Fruit fly (Drosophila melanogaster) whole organism, embryonic: ENCODE data around the gene alpha-Est9.

Source experiments
- Atf6 ChIP-seq: fragments of 200-800 bp; sonication (Bioruptor generic); IDR thresholded peaks from 2 replicates; pipeline ENCODE4 v1.3.6; 2022; ENCODE audit warnings: missing biosample characterization, missing genetic modification characterization
- B-H2 ChIP-seq: fragments of 200-800 bp; sonication (Bioruptor generic); optimal IDR thresholded peaks from 2 replicates; lab custom pipeline; 2018; ENCODE audit warnings: missing biosample characterization, mild to moderate bottlenecking, missing genetic modification characterization
- CG13894 ChIP-seq: fragments of 200-800 bp; sonication (Bioruptor generic); optimal IDR thresholded peaks from 3 replicates; lab custom pipeline; 2018; ENCODE audit warnings: missing biosample characterization, mild to moderate bottlenecking, missing genetic modification characterization, moderate library complexity
- CG14441 ChIP-seq: fragments of 200-800 bp; sonication (Bioruptor generic); IDR thresholded peaks from 2 replicates; pipeline ENCODE4 v1.3.6; 2022; ENCODE audit warnings: missing biosample characterization, missing genetic modification characterization
- CG15696 ChIP-seq: fragments of 200-800 bp; sonication (Bioruptor generic); optimal IDR thresholded peaks from 2 replicates; lab custom pipeline; 2019; ENCODE audit warnings: missing biosample characterization, mild to moderate bottlenecking, missing genetic modification characterization, moderate library complexity
- CG16815 ChIP-seq: fragments of 200-800 bp; sonication (Bioruptor generic); optimal IDR thresholded peaks from 3 replicates; lab custom pipeline; 2017; ENCODE audit warnings: missing biosample characterization, mild to moderate bottlenecking, missing genetic modification characterization
- CG18262 ChIP-seq: fragments of 200-800 bp; optimal IDR thresholded peaks from 3 replicates; lab custom pipeline; 2019; ENCODE audit warnings: missing biosample characterization, mild to moderate bottlenecking, missing genetic modification characterization, moderate library complexity
- CG18599 ChIP-seq: fragments of 200-800 bp; sonication (Bioruptor generic); optimal IDR thresholded peaks from 3 replicates; lab custom pipeline; 2017; ENCODE audit warnings: missing biosample characterization, missing genetic modification characterization, mild to moderate bottlenecking, moderate library complexity, missing genetic modification reagents
- CG2202 ChIP-seq: fragments of 200-800 bp; sonication (Bioruptor generic); optimal IDR thresholded peaks from 2 replicates; lab custom pipeline; 2018; ENCODE audit warnings: missing biosample characterization, mild to moderate bottlenecking, missing genetic modification characterization
- CG2678 ChIP-seq: fragments of 200-800 bp; sonication (Bioruptor generic); optimal IDR thresholded peaks from 3 replicates; lab custom pipeline; 2019; ENCODE audit warnings: missing biosample characterization, mild to moderate bottlenecking, missing genetic modification characterization, moderate library complexity
- CG32532 ChIP-seq: fragments of 200-800 bp; sonication (Bioruptor generic); IDR thresholded peaks from 2 replicates; pipeline ENCODE4 v1.3.6; 2022; ENCODE audit warnings: missing biosample characterization, missing genetic modification characterization
- CG32772 ChIP-seq: fragments of 200-800 bp; sonication (Bioruptor generic); IDR thresholded peaks from 2 replicates; pipeline ENCODE4 v1.3.6; 2022; ENCODE audit warnings: missing biosample characterization, missing genetic modification characterization
- CG3281 ChIP-seq: fragments of 200-800 bp; sonication (Bioruptor generic); optimal IDR thresholded peaks from 3 replicates; lab custom pipeline; 2017; ENCODE audit warnings: missing biosample characterization, mild to moderate bottlenecking, missing genetic modification characterization
- CG33557 ChIP-seq: fragments of 200-800 bp; sonication (Bioruptor generic); optimal IDR thresholded peaks from 2 replicates; lab custom pipeline; 2019; ENCODE audit warnings: missing biosample characterization, mild to moderate bottlenecking, missing genetic modification characterization, moderate library complexity
- CG34376 ChIP-seq: fragments of 200-800 bp; sonication (Bioruptor generic); optimal IDR thresholded peaks from 2 replicates; lab custom pipeline; 2018; ENCODE audit warnings: missing biosample characterization, mild to moderate bottlenecking, missing genetic modification characterization
- CG4707 ChIP-seq: fragments of 200-800 bp; sonication (Bioruptor generic); optimal IDR thresholded peaks from 2 replicates; lab custom pipeline; 2018; ENCODE audit warnings: missing biosample characterization, mild to moderate bottlenecking, missing genetic modification characterization, moderate library complexity
- CG5245 ChIP-seq: fragments of 200-800 bp; sonication (Bioruptor generic); optimal IDR thresholded peaks from 3 replicates; lab custom pipeline; 2016; ENCODE audit warnings: missing biosample characterization, missing genetic modification characterization
- CG6654 ChIP-seq: fragments of 200-800 bp; sonication (Bioruptor generic); optimal IDR thresholded peaks from 2 replicates; lab custom pipeline; 2017; ENCODE audit warnings: missing biosample characterization, mild to moderate bottlenecking, missing genetic modification characterization
- CG7987 ChIP-seq: fragments of 200-800 bp; sonication (Bioruptor generic); optimal IDR thresholded peaks from 2 replicates; lab custom pipeline; 2018; ENCODE audit warnings: missing biosample characterization, mild to moderate bottlenecking, missing genetic modification characterization, moderate library complexity
- CG9727 ChIP-seq: fragments of 200-800 bp; sonication (Bioruptor generic); optimal IDR thresholded peaks from 3 replicates; lab custom pipeline; 2017; ENCODE audit warnings: missing biosample characterization, mild to moderate bottlenecking, missing genetic modification characterization
- H15 ChIP-seq: fragments of 200-800 bp; sonication (Bioruptor generic); IDR thresholded peaks from 3 replicates; pipeline ENCODE4 v1.3.6; 2022; ENCODE audit warnings: missing biosample characterization, missing genetic modification characterization
- HHEX ChIP-seq: fragments of 200-800 bp; sonication (Bioruptor generic); optimal IDR thresholded peaks from 3 replicates; lab custom pipeline; 2017; ENCODE audit warnings: missing biosample characterization, mild to moderate bottlenecking, missing genetic modification characterization, missing genetic modification reagents
- Hand ChIP-seq: fragments of 200-800 bp; sonication (Bioruptor generic); optimal IDR thresholded peaks from 2 replicates; lab custom pipeline; 2017; ENCODE audit warnings: mild to moderate bottlenecking, missing biosample characterization, missing genetic modification reagents, missing genetic modification characterization
- Hr3 ChIP-seq: fragments of 200-800 bp; sonication (Bioruptor generic); optimal IDR thresholded peaks from 3 replicates; lab custom pipeline; 2016; ENCODE audit warnings: missing biosample characterization, missing genetic modification characterization
- Mad ChIP-seq: fragments of 200-800 bp; sonication (Bioruptor generic); optimal IDR thresholded peaks from 2 replicates; lab custom pipeline; 2016; ENCODE audit warnings: missing biosample characterization, missing genetic modification characterization
- Med ChIP-seq: fragments of 200-800 bp; sonication (Bioruptor generic); peaks from one replicate; lab custom pipeline; 2016; ENCODE audit warnings: missing biosample characterization, missing genetic modification characterization, mild to moderate bottlenecking, inconsistent platforms, moderate library complexity
- NC2β ChIP-seq: fragments of 200-800 bp; sonication (Bioruptor generic); optimal IDR thresholded peaks from 2 replicates; lab custom pipeline; 2016; ENCODE audit warnings: missing biosample characterization, missing genetic modification characterization
- PHDP ChIP-seq: fragments of 200-800 bp; sonication (Bioruptor generic); optimal IDR thresholded peaks from 3 replicates; lab custom pipeline; 2018; ENCODE audit warnings: missing biosample characterization, mild to moderate bottlenecking, missing genetic modification characterization, moderate library complexity
- Scr ChIP-seq: fragments of 200-800 bp; sonication (Bioruptor generic); IDR thresholded peaks from 2 replicates; pipeline ENCODE4 v1.3.6; 2022; ENCODE audit warnings: missing biosample characterization, missing genetic modification characterization; ENCODE audit not compliant: partially characterized antibody
- Sry-δ ChIP-seq: fragments of 200-800 bp; sonication (Bioruptor generic); optimal IDR thresholded peaks from 2 replicates; lab custom pipeline; 2016; ENCODE audit warnings: missing biosample characterization, missing genetic modification characterization
- Taf1 ChIP-seq: fragments of 200-800 bp; sonication (Bioruptor generic); IDR thresholded peaks from 2 replicates; pipeline ENCODE4 v1.3.6; 2022; ENCODE audit warnings: missing biosample characterization, missing genetic modification characterization
- abd-A ChIP-seq: fragments of 200-800 bp; sonication (Bioruptor generic); optimal IDR thresholded peaks from 3 replicates; lab custom pipeline; 2019; ENCODE audit warnings: missing biosample characterization, mild to moderate bottlenecking, missing genetic modification characterization, moderate library complexity
- az2 ChIP-seq: fragments of 200-800 bp; sonication (Bioruptor generic); optimal IDR thresholded peaks from 3 replicates; lab custom pipeline; 2016; ENCODE audit warnings: missing biosample characterization, missing genetic modification characterization
- bcd ChIP-seq: fragments of 200-800 bp; sonication (Bioruptor generic); optimal IDR thresholded peaks from 2 replicates; lab custom pipeline; 2017; ENCODE audit warnings: missing biosample characterization, mild to moderate bottlenecking, missing genetic modification characterization
- cwo ChIP-seq: fragments of 200-800 bp; sonication (Bioruptor generic); optimal IDR thresholded peaks from 3 replicates; lab custom pipeline; 2017; ENCODE audit warnings: missing biosample characterization, missing genetic modification characterization, mild to moderate bottlenecking, moderate library complexity, missing genetic modification reagents
- exex ChIP-seq: fragments of 200-800 bp; sonication (Bioruptor generic); optimal IDR thresholded peaks from 4 replicates; lab custom pipeline; 2018; ENCODE audit warnings: missing biosample characterization, mild to moderate bottlenecking, missing genetic modification characterization, moderate library complexity
- gfzf ChIP-seq: fragments of 200-800 bp; sonication (Bioruptor generic); optimal IDR thresholded peaks from 2 replicates; lab custom pipeline; 2016; ENCODE audit warnings: missing biosample characterization, mild to moderate bottlenecking, missing genetic modification characterization, moderate library complexity
- grn ChIP-seq: fragments of 200-800 bp; sonication (Bioruptor generic); optimal IDR thresholded peaks from 3 replicates; lab custom pipeline; 2017; ENCODE audit warnings: missing biosample characterization, missing genetic modification characterization
- hth ChIP-seq: fragments of >200 bp; optimal IDR thresholded peaks from 2 replicates; lab custom pipeline; 2017; ENCODE audit warnings: inconsistent platforms
- mirr ChIP-seq: fragments of 200-800 bp; sonication (Bioruptor generic); optimal IDR thresholded peaks from 3 replicates; lab custom pipeline; 2018; ENCODE audit warnings: missing biosample characterization, mild to moderate bottlenecking, missing genetic modification characterization
- nerfin-1 ChIP-seq: fragments of 200-800 bp; sonication (Bioruptor generic); optimal IDR thresholded peaks from 3 replicates; lab custom pipeline; 2019; ENCODE audit warnings: missing biosample characterization, mild to moderate bottlenecking, missing genetic modification characterization, moderate library complexity
- oc ChIP-seq: fragments of 200-800 bp; sonication (Bioruptor generic); optimal IDR thresholded peaks from 2 replicates; lab custom pipeline; 2018; ENCODE audit warnings: missing biosample characterization, mild to moderate bottlenecking, missing genetic modification characterization, moderate library complexity
- scrt ChIP-seq: fragments of 200-800 bp; sonication (Bioruptor generic); optimal IDR thresholded peaks from 2 replicates; lab custom pipeline; 2018; ENCODE audit warnings: missing biosample characterization, mild to moderate bottlenecking, missing genetic modification characterization, moderate library complexity
- sens ChIP-seq: fragments of 200-800 bp; sonication (Bioruptor generic); peaks from one replicate; lab custom pipeline; 2016; ENCODE audit warnings: missing biosample characterization, missing genetic modification characterization
- slbo ChIP-seq: fragments of 200-800 bp; sonication (Bioruptor generic); IDR thresholded peaks from 2 replicates; pipeline ENCODE4 v1.3.6; 2022; ENCODE audit warnings: missing biosample characterization, missing genetic modification characterization
- toy ChIP-seq: fragments of 200-800 bp; sonication (Bioruptor generic); IDR thresholded peaks from 2 replicates; pipeline ENCODE4 v1.3.6; 2022; ENCODE audit warnings: missing biosample characterization, missing genetic modification characterization
- tup ChIP-seq: fragments of 200-800 bp; sonication (Bioruptor generic); optimal IDR thresholded peaks from 2 replicates; lab custom pipeline; 2016; ENCODE audit warnings: missing biosample characterization, mild to moderate bottlenecking, missing genetic modification characterization, moderate library complexity

Gene alpha-Est9

dm6 chr3R:7522266-7522955 lies 17.5 kb upstream of the alpha-Est9 start:
- peak; percentile 22 for TF ChIP-seq CG18599 (GFP tag; lab: Kevin White, UChicago)
- peak; percentile 52 for TF ChIP-seq exex (tag; lab: Kevin White, UChicago)
- peak; percentile 67 for TF ChIP-seq sens (GFP tag; lab: Kevin White, UChicago)
- TF ChIP-seq CG2678 = no peak
- peak; percentile 4 for TF ChIP-seq PHDP (tag; lab: Kevin White, UChicago)
- peak; percentile 52 for TF ChIP-seq abd-A (tag; lab: Kevin White, UChicago)
- no peak for TF ChIP-seq CG14441 (GFP tag; lab: Robert Waterston, UW)
- peak; percentile 6 for TF ChIP-seq CG7987 (GFP tag; lab: Kevin White, UChicago)
- peak; percentile 51 for TF ChIP-seq CG34376
- TF ChIP-seq Med (GFP tag; lab: Kevin White, UChicago) = peak; percentile 58
- no peak for TF ChIP-seq CG18262
- TF ChIP-seq toy (GFP tag; lab: Robert Waterston, UW) = no peak
- TF ChIP-seq CG33557 = peak; percentile 12
- peak; percentile 5 for TF ChIP-seq CG15696 (tag; lab: Kevin White, UChicago)
- peak; percentile 44 for TF ChIP-seq mirr (GFP tag; lab: Kevin White, UChicago)

dm6 chr3R:7519356-7519755 lies 14.5 kb upstream of the alpha-Est9 start, which contains the start of gene Ubc84D:
Gene Ubc84D, minus strand, starts transcription at chr3R:7519456.
- TF ChIP-seq CG3281 (no peak), sens (GFP tag; lab: Kevin White, UChicago) (peak; percentile 16)

dm6 chr3R:7515599-7516069 lies 10.7 kb upstream of the alpha-Est9 start, which contains the start of gene alpha-Est8:
Gene alpha-Est8, minus strand, starts transcription at chr3R:7515670.
- TF ChIP-seq CG2202 (tag; lab: Kevin White, UChicago) (no peak), hth (lab: Kevin White, UChicago) (no peak), B-H2 (GFP tag; lab: Kevin White, UChicago) (peak; percentile 58), CG13894 (peak; percentile 62), cwo (GFP tag; lab: Kevin White, UChicago) (peak; percentile 45), Hand (GFP tag; lab: Kevin White, UChicago) (no peak), mirr (GFP tag; lab: Kevin White, UChicago) (peak; percentile 75), Scr (GFP tag; lab: Robert Waterston, UW) (no peak), tup (GFP tag; lab: Kevin White, UChicago) (no peak), Hr3 (GFP tag; lab: Kevin White, UChicago) (no peak), az2 (GFP tag; lab: Kevin White, UChicago) (no peak), HHEX (GFP tag; lab: Kevin White, UChicago) (peak; percentile 21), Sry-δ (GFP tag; lab: Kevin White, UChicago) (no peak), scrt (GFP tag; lab: Kevin White, UChicago) (peak; percentile 1), bcd (no peak), H15 (GFP tag; lab: Robert Waterston, UW) (no peak), nerfin-1 (tag; lab: Kevin White, UChicago) (no peak), CG4707 (GFP tag; lab: Kevin White, UChicago) (no peak), CG32772 (no peak), oc (tag; lab: Kevin White, UChicago) (no peak), NC2β (GFP tag; lab: Kevin White, UChicago) (no peak), CG16815 (GFP tag; lab: Kevin White, UChicago) (no peak), CG32532 (GFP tag; lab: Robert Waterston, UW) (peak; percentile 43; the same call in 1 of the 2 replicates), Mad (GFP tag; lab: Kevin White, UChicago) (no peak), CG9727 (no peak), grn (GFP tag; lab: Kevin White, UChicago) (no peak), Atf6 (GFP tag; lab: Robert Waterston, UW) (peak; percentile 57; the same call in 1 of the 2 replicates), Taf1 (GFP tag; lab: Robert Waterston, UW) (no peak), CG5245 (GFP tag; lab: Kevin White, UChicago) (no peak), CG6654 (GFP tag; lab: Kevin White, UChicago) (no peak), gfzf (GFP tag; lab: Kevin White, UChicago) (no peak), slbo (no peak)
